Worm (Caenorhabditis elegans) whole organism, late embryonic: ENCODE results near the gene sra-3.

Source experiments
- ama-1 ChIP-seq: fragments of 150-350 bp; optimal IDR thresholded peaks from 2 replicates; lab custom pipeline; 2014
- ceh-24 ChIP-seq: sonication (generic microtip); optimal IDR thresholded peaks from 2 replicates; lab custom pipeline; 2016; ENCODE audit warnings: mild to moderate bottlenecking, missing genetic modification characterization, missing compliant biosample characterization
- elt-2 ChIP-seq: sonication (generic microtip); optimal IDR thresholded peaks from 2 replicates; lab custom pipeline; 2016; ENCODE audit warnings: missing genetic modification reagents, missing genetic modification characterization, missing compliant biosample characterization
- hlh-15 ChIP-seq: sonication (generic microtip); optimal IDR thresholded peaks from 2 replicates; lab custom pipeline; 2016; ENCODE audit warnings: missing genetic modification characterization, missing compliant biosample characterization
- nhr-11 ChIP-seq: fragments of 150-350 bp; optimal IDR thresholded peaks from 2 replicates; lab custom pipeline; 2014; ENCODE audit warnings: missing biosample characterization, missing genetic modification characterization
- unc-55 ChIP-seq: sonication (generic microtip); optimal IDR thresholded peaks from 2 replicates; lab custom pipeline; 2017; ENCODE audit warnings: missing biosample characterization, missing genetic modification reagents, missing genetic modification characterization

- TF ChIP-seq unc-55: no peak
- TF ChIP-seq elt-2 (tag; lab: Kevin White, UChicago): no peak
- TF ChIP-seq ama-1 (lab: Kevin White, UChicago): no peak
- no peak for TF ChIP-seq nhr-11 (tag; lab: Kevin White, UChicago)
- no peak for TF ChIP-seq ceh-24 (tag; lab: Kevin White, UChicago)
- TF ChIP-seq hlh-15 (tag; lab: Kevin White, UChicago): no peak
Observed at ce11 chrII:9554925-9555553, 14.4 kb upstream of the sra-3 start, which contains the start of gene F35H8.2.
